Fruit fly (Drosophila melanogaster) whole organism, embryonic: Measurements from ENCODE around the gene IntS2.

Experiments
- Blimp-1 ChIP-seq: fragments of 200-800 bp; sonication (Bioruptor generic); optimal IDR thresholded peaks from 3 replicates; lab custom pipeline; 2018; ENCODE audit warnings: missing biosample characterization, missing genetic modification characterization, mild to moderate bottlenecking, moderate library complexity, missing genetic modification reagents
- CG11247 ChIP-seq: fragments of 200-800 bp; sonication (Bioruptor generic); IDR thresholded peaks from 2 replicates; pipeline ENCODE4 v1.3.6; 2022; ENCODE audit warnings: missing biosample characterization, missing genetic modification characterization
- CG11456 ChIP-seq: fragments of 200-800 bp; sonication (Bioruptor generic); IDR thresholded peaks from 3 replicates; pipeline ENCODE4 v1.3.6; 2022; ENCODE audit warnings: missing biosample characterization, missing genetic modification characterization
- CG11696 ChIP-seq: fragments of 200-800 bp; sonication (Bioruptor generic); IDR thresholded peaks from 2 replicates; pipeline ENCODE4 v1.3.6; 2022; ENCODE audit warnings: missing biosample characterization, missing genetic modification characterization
- CG12104 ChIP-seq: fragments of 200-800 bp; sonication (Bioruptor generic); optimal IDR thresholded peaks from 3 replicates; lab custom pipeline; 2016; ENCODE audit warnings: missing biosample characterization, missing genetic modification characterization
- CG12219 ChIP-seq: fragments of 200-800 bp; sonication (Bioruptor generic); optimal IDR thresholded peaks from 3 replicates; lab custom pipeline; 2018; ENCODE audit warnings: missing biosample characterization, mild to moderate bottlenecking, missing genetic modification characterization
- CG12299 ChIP-seq: fragments of 200-800 bp; sonication (Bioruptor generic); optimal IDR thresholded peaks from 2 replicates; lab custom pipeline; 2018; ENCODE audit warnings: missing biosample characterization, mild to moderate bottlenecking, missing genetic modification characterization
- CG16779 ChIP-seq: fragments of 200-800 bp; sonication (Bioruptor generic); IDR thresholded peaks from 2 replicates; pipeline ENCODE4 v1.3.6; 2022; ENCODE audit warnings: missing biosample characterization, missing genetic modification characterization
- CG17912 ChIP-seq: fragments of 200-800 bp; sonication (Bioruptor generic); optimal IDR thresholded peaks from 2 replicates; lab custom pipeline; 2018; ENCODE audit warnings: missing biosample characterization, mild to moderate bottlenecking, missing genetic modification characterization
- CG1792 ChIP-seq: fragments of 200-800 bp; sonication (Bioruptor generic); optimal IDR thresholded peaks from 2 replicates; lab custom pipeline; 2016; ENCODE audit warnings: missing biosample characterization, missing genetic modification characterization
- CG1832 ChIP-seq: fragments of 200-800 bp; sonication (Bioruptor generic); optimal IDR thresholded peaks from 2 replicates; lab custom pipeline; 2017; ENCODE audit warnings: missing biosample characterization, mild to moderate bottlenecking, missing genetic modification characterization, inconsistent platforms
- CG30431 ChIP-seq: fragments of 200-800 bp; sonication (Bioruptor generic); optimal IDR thresholded peaks from 2 replicates; lab custom pipeline; 2017; ENCODE audit warnings: missing biosample characterization, missing genetic modification characterization
- CG32772 ChIP-seq: fragments of 200-800 bp; sonication (Bioruptor generic); IDR thresholded peaks from 2 replicates; pipeline ENCODE4 v1.3.6; 2022; ENCODE audit warnings: missing biosample characterization, missing genetic modification characterization
- CG4854 ChIP-seq: fragments of 200-800 bp; sonication (Bioruptor generic); optimal IDR thresholded peaks from 2 replicates; lab custom pipeline; 2016; ENCODE audit warnings: missing biosample characterization, missing genetic modification characterization, inconsistent platforms
- CG5245 ChIP-seq: fragments of 200-800 bp; sonication (Bioruptor generic); optimal IDR thresholded peaks from 3 replicates; lab custom pipeline; 2016; ENCODE audit warnings: missing biosample characterization, missing genetic modification characterization
- CG6175 ChIP-seq: fragments of 200-800 bp; sonication (Bioruptor generic); IDR thresholded peaks from 3 replicates; pipeline ENCODE4 v1.3.6; 2022; ENCODE audit warnings: missing biosample characterization, missing genetic modification characterization
- CG7928 ChIP-seq: fragments of 200-800 bp; sonication (Bioruptor generic); optimal IDR thresholded peaks from 2 replicates; lab custom pipeline; 2017; ENCODE audit warnings: missing biosample characterization, mild to moderate bottlenecking, missing genetic modification characterization
- CG8478 ChIP-seq: fragments of >200 bp; optimal IDR thresholded peaks from 2 replicates; lab custom pipeline; 2018
- CG8944 ChIP-seq: fragments of 200-800 bp; sonication (Bioruptor generic); optimal IDR thresholded peaks from 3 replicates; lab custom pipeline; 2016; ENCODE audit warnings: missing biosample characterization, missing genetic modification characterization
- CG9932 ChIP-seq: fragments of 200-800 bp; sonication (Bioruptor generic); IDR thresholded peaks from 2 replicates; pipeline ENCODE4 v1.3.6; 2022; ENCODE audit warnings: missing biosample characterization, missing genetic modification characterization
- Camta ChIP-seq: fragments of 200-800 bp; sonication (Bioruptor generic); optimal IDR thresholded peaks from 2 replicates; lab custom pipeline; 2016; ENCODE audit warnings: missing biosample characterization, missing genetic modification characterization
- D19B ChIP-seq: fragments of 200-800 bp; sonication (Bioruptor generic); optimal IDR thresholded peaks from 2 replicates; lab custom pipeline; 2017; ENCODE audit warnings: missing biosample characterization, mild to moderate bottlenecking, missing genetic modification characterization
- Dll ChIP-seq: fragments of 200-800 bp; sonication (Bioruptor generic); IDR thresholded peaks from 4 replicates; pipeline ENCODE4 v1.3.6; 2022; ENCODE audit warnings: missing biosample characterization, missing genetic modification characterization; ENCODE audit not compliant: partially characterized antibody
- Doc2 ChIP-seq: fragments of 200-800 bp; sonication (Bioruptor generic); IDR thresholded peaks from 2 replicates; pipeline ENCODE4 v1.3.6; 2022; ENCODE audit warnings: missing biosample characterization, missing genetic modification characterization
- E2f1 ChIP-seq: fragments of 200-800 bp; sonication (Bioruptor generic); IDR thresholded peaks from 2 replicates; pipeline ENCODE4 v1.3.6; 2022; ENCODE audit warnings: missing biosample characterization, missing genetic modification characterization
- Gug ChIP-seq: fragments of 200-800 bp; sonication (Bioruptor generic); IDR thresholded peaks from 4 replicates; pipeline ENCODE4 v1.3.6; 2022; ENCODE audit warnings: missing biosample characterization, missing genetic modification characterization
- Hsf ChIP-seq: fragments of 200-800 bp; sonication (Bioruptor generic); optimal IDR thresholded peaks from 3 replicates; lab custom pipeline; 2016; ENCODE audit warnings: missing biosample characterization, missing genetic modification characterization
- Med ChIP-seq: fragments of 200-800 bp; sonication (Bioruptor generic); peaks from one replicate; lab custom pipeline; 2016; ENCODE audit warnings: missing biosample characterization, missing genetic modification characterization, mild to moderate bottlenecking, inconsistent platforms, moderate library complexity
- Ptx1 ChIP-seq: fragments of 200-800 bp; sonication (Bioruptor generic); IDR thresholded peaks from 2 replicates; pipeline ENCODE4 v1.3.6; 2022; ENCODE audit warnings: missing biosample characterization, missing genetic modification characterization
- YL-1 ChIP-seq: fragments of 200-800 bp; sonication (Bioruptor generic); optimal IDR thresholded peaks from 3 replicates; lab custom pipeline; 2017; ENCODE audit warnings: missing biosample characterization, mild to moderate bottlenecking, missing genetic modification characterization
- ab ChIP-seq: fragments of 200-800 bp; sonication (Bioruptor generic); optimal IDR thresholded peaks from 2 replicates; lab custom pipeline; 2016; ENCODE audit warnings: missing biosample characterization, missing genetic modification characterization
- al ChIP-seq: fragments of 200-800 bp; sonication (Bioruptor generic); IDR thresholded peaks from 2 replicates; pipeline ENCODE4 v1.3.6; 2022; ENCODE audit warnings: missing biosample characterization, missing genetic modification characterization
- az2 ChIP-seq: fragments of 200-800 bp; sonication (Bioruptor generic); optimal IDR thresholded peaks from 3 replicates; lab custom pipeline; 2016; ENCODE audit warnings: missing biosample characterization, missing genetic modification characterization
- chm ChIP-seq: fragments of 200-800 bp; sonication (Bioruptor generic); IDR thresholded peaks from 2 replicates; pipeline ENCODE4 v1.3.6; 2022; ENCODE audit warnings: missing biosample characterization, missing genetic modification characterization
- corto ChIP-seq: fragments of 200-800 bp; sonication (Bioruptor generic); optimal IDR thresholded peaks from 2 replicates; lab custom pipeline; 2016; ENCODE audit warnings: missing biosample characterization, mild to moderate bottlenecking, missing genetic modification characterization, moderate library complexity
- croc ChIP-seq: fragments of 200-800 bp; sonication (Bioruptor generic); conservative IDR thresholded peaks from 3 replicates; pipeline ENCODE4 v1.3.6; 2022; ENCODE audit warnings: missing biosample characterization, missing genetic modification characterization
- dimm ChIP-seq: fragments of 200-800 bp; sonication (Bioruptor generic); IDR thresholded peaks from 2 replicates; pipeline ENCODE4 v1.3.6; 2022; ENCODE audit warnings: missing biosample characterization, missing genetic modification characterization
- eyg ChIP-seq: fragments of 200-800 bp; sonication (Bioruptor generic); optimal IDR thresholded peaks from 3 replicates; lab custom pipeline; 2016; ENCODE audit warnings: missing biosample characterization, missing genetic modification characterization
- gfzf ChIP-seq: fragments of 200-800 bp; sonication (Bioruptor generic); optimal IDR thresholded peaks from 2 replicates; lab custom pipeline; 2016; ENCODE audit warnings: missing biosample characterization, mild to moderate bottlenecking, missing genetic modification characterization, moderate library complexity
- hkb ChIP-seq, 2 experiments: fragments of 200-800 bp in 1 of 2; fragments of >200 bp in 1 of 2; sonication (Bioruptor generic) in 1 of 2; IDR thresholded peaks in 1 of 2; optimal IDR thresholded peaks in 1 of 2; 2 replicates each; pipeline versions ENCODE4 v1.3.6 to Lab custom; 2017 to 2022; ENCODE audit warnings: missing biosample characterization in 1 of 2, missing genetic modification characterization in 1 of 2
- kni ChIP-seq: fragments of 200-800 bp; sonication (Bioruptor generic); optimal IDR thresholded peaks from 3 replicates; lab custom pipeline; 2017; ENCODE audit warnings: mild to moderate bottlenecking, missing biosample characterization, missing genetic modification reagents, missing genetic modification characterization
- lbe ChIP-seq: fragments of 200-800 bp; sonication (Bioruptor generic); optimal IDR thresholded peaks from 2 replicates; lab custom pipeline; 2016; ENCODE audit warnings: missing biosample characterization, mild to moderate bottlenecking, missing genetic modification characterization
- mirr ChIP-seq: fragments of 200-800 bp; sonication (Bioruptor generic); optimal IDR thresholded peaks from 3 replicates; lab custom pipeline; 2018; ENCODE audit warnings: missing biosample characterization, mild to moderate bottlenecking, missing genetic modification characterization
- odd ChIP-seq: fragments of 200-800 bp; sonication (Bioruptor generic); optimal IDR thresholded peaks from 2 replicates; lab custom pipeline; 2017; ENCODE audit warnings: missing biosample characterization, mild to moderate bottlenecking, missing genetic modification characterization
- peb ChIP-seq: fragments of 200-800 bp; sonication (Bioruptor generic); IDR thresholded peaks from 2 replicates; pipeline ENCODE4 v1.3.6; 2022; ENCODE audit warnings: missing biosample characterization, missing genetic modification characterization
- prd ChIP-seq, 3 experiments: fragments of >200 bp in 2 of 3; fragments of 200-800 bp in 1 of 3; sonication (Bioruptor generic) in 1 of 3; optimal IDR thresholded peaks in 2 of 3; IDR thresholded peaks in 1 of 3; 2 replicates in 2 of 3; 3 replicates in 1 of 3; pipeline versions ENCODE4 v1.3.6 to Lab custom; 2017 to 2022; ENCODE audit warnings: missing biosample characterization in 1 of 3, missing genetic modification characterization in 1 of 3
- repo ChIP-seq: fragments of 200-800 bp; sonication (Bioruptor generic); optimal IDR thresholded peaks from 2 replicates; lab custom pipeline; 2016; ENCODE audit warnings: missing biosample characterization, missing genetic modification characterization
- sd ChIP-seq: fragments of 200-800 bp; sonication (Bioruptor generic); optimal IDR thresholded peaks from 3 replicates; lab custom pipeline; 2018; ENCODE audit warnings: missing biosample characterization, mild to moderate bottlenecking, missing genetic modification characterization, moderate library complexity
- trh ChIP-seq: fragments of 200-800 bp; sonication (Bioruptor generic); optimal IDR thresholded peaks from 2 replicates; lab custom pipeline; 2016; ENCODE audit warnings: missing biosample characterization, missing genetic modification characterization
- zen ChIP-seq: fragments of 200-800 bp; sonication (Bioruptor generic); optimal IDR thresholded peaks from 3 replicates; lab custom pipeline; 2018; ENCODE audit warnings: missing biosample characterization, mild to moderate bottlenecking, missing genetic modification characterization, moderate library complexity

The IntS2 gene

DNA sequence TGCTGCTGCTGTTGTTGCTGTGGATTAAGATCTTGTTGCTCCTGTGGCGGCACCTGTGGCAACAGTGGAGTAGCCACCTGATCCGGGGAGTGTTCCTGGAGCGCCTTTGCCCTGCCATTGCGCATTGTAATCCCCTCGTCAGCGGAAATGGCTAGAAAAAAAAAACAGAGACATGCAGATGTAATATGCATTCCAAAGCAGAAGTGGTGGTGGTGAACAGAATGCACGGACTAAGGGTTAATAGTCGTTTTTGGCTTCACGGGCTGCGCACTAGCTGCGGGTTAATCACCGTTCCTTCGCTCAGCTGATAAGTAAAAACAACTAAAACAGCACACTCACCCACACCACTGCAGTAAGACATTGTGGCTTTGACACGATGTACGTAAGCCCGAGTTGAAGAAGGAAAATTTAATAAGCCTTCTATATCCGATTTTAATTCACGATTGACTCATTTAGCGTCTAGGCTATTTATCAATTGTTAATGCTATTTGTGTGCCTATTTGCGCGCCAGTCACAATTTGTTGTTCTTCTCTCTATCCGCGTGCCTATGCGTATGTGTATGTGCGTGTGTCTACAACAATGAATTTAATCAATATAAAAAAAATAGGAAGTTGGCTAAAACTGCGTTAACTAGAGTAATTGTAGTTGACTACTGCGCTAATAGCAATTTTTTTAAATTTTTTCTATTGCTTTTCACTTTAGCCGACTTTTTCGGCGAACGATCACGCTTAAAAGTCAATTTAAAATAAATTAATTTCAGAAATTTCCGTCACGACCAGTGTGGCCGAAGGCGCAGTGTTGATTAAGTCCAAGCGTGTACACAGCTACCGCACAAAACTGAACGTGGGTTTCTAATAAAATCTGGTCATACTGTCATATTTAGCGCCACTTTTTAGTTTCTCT lies 29.3 kb downstream of the IntS2 start, which contains the start of gene stas (continued):
- TF ChIP-seq gfzf (peak; percentile 81), al (no peak), croc (GFP tag; lab: Robert Waterston, UW) (no peak), CG11696 (GFP tag; lab: Robert Waterston, UW) (no peak), eyg (GFP tag; lab: Kevin White, UChicago) (no peak), CG11247 (GFP tag; lab: Robert Waterston, UW) (no peak), ab (no peak), CG11456 (GFP tag; lab: Robert Waterston, UW) (no peak), kni (GFP tag; lab: Kevin White, UChicago) (no peak), CG16779 (GFP tag; lab: Robert Waterston, UW) (no peak), mirr (GFP tag; lab: Kevin White, UChicago) (no peak), CG7928 (no peak), zen (peak; percentile 52), E2f1 (GFP tag; lab: Robert Waterston, UW) (no peak), CG9932 (GFP tag; lab: Robert Waterston, UW) (no peak), CG1792 (GFP tag; lab: Kevin White, UChicago) (no peak), CG5245 (GFP tag; lab: Kevin White, UChicago) (no peak), CG4854 (no peak), Ptx1 (GFP tag; lab: Robert Waterston, UW) (no peak), chm (no peak), CG8478 (lab: Kevin White, UChicago) (no peak), corto (GFP tag; lab: Kevin White, UChicago) (no peak), YL-1 (GFP tag; lab: Kevin White, UChicago) (peak; percentile 81), Camta (GFP tag; lab: Kevin White, UChicago) (no peak), CG12299 (tag; lab: Kevin White, UChicago) (peak; percentile 10), D19B (GFP tag; lab: Kevin White, UChicago) (no peak), CG8944 (no peak), Hsf (GFP tag; lab: Kevin White, UChicago) (no peak), Gug (GFP tag; lab: Robert Waterston, UW) (no peak), CG12104 (GFP tag; lab: Kevin White, UChicago) (no peak), az2 (GFP tag; lab: Kevin White, UChicago) (no peak), Blimp-1 (GFP tag; lab: Kevin White, UChicago) (no peak), CG6175 (GFP tag; lab: Robert Waterston, UW) (no peak), hkb (optimal IDR thresholded peaks at IDR 0.05; lab: Kevin White, UChicago) (no peak), hkb (GFP tag; IDR thresholded peaks at IDR 0.05; lab: Robert Waterston, UW) (no peak), Dll (no peak), dimm (GFP tag; lab: Robert Waterston, UW) (no peak), CG17912 (peak; percentile 26), repo (GFP tag; lab: Kevin White, UChicago) (no peak), lbe (GFP tag; lab: Kevin White, UChicago) (no peak), Med (GFP tag; lab: Kevin White, UChicago) (peak; percentile 60), CG32772 (GFP tag; lab: Robert Waterston, UW) (no peak), CG12219 (GFP tag; lab: Kevin White, UChicago) (no peak), CG1832 (GFP tag; lab: Kevin White, UChicago) (no peak), prd (optimal IDR thresholded peaks at IDR 0.05; lab: Kevin White, UChicago) (no peak), prd (GFP tag; IDR thresholded peaks at IDR 0.05; lab: Robert Waterston, UW) (no peak), sd (tag; lab: Kevin White, UChicago) (peak; percentile 25), odd (GFP tag; lab: Kevin White, UChicago) (peak; percentile 10), CG30431 (GFP tag; lab: Kevin White, UChicago) (no peak), Doc2 (GFP tag; lab: Robert Waterston, UW) (no peak), peb (GFP tag; lab: Robert Waterston, UW) (no peak), trh (GFP tag; lab: Kevin White, UChicago) (no peak)
